Fruit fly (Drosophila melanogaster) whole organism, embryonic: ENCODE data around the gene NfI.

Experiments used
- BEAF-32 ChIP-seq: fragments of 200-800 bp; sonication (Bioruptor generic); optimal IDR thresholded peaks from 3 replicates; lab custom pipeline; 2017; ENCODE audit warnings: missing biosample characterization, missing genetic modification characterization, mild to moderate bottlenecking, moderate library complexity, missing genetic modification reagents
- CG10209 ChIP-seq: fragments of 200-800 bp; sonication (Bioruptor generic); optimal IDR thresholded peaks from 3 replicates; lab custom pipeline; 2017; ENCODE audit warnings: missing biosample characterization, mild to moderate bottlenecking, missing genetic modification characterization, missing genetic modification reagents
- CG10565 ChIP-seq: fragments of 200-800 bp; sonication (Bioruptor generic); optimal IDR thresholded peaks from 3 replicates; lab custom pipeline; 2016; ENCODE audit warnings: missing biosample characterization, mild to moderate bottlenecking, missing genetic modification characterization
- CG10959 ChIP-seq: fragments of 200-800 bp; sonication (Bioruptor generic); IDR thresholded peaks from 2 replicates; pipeline ENCODE4 v1.3.6; 2022; ENCODE audit warnings: missing biosample characterization, missing genetic modification characterization
- CG11247 ChIP-seq: fragments of 200-800 bp; sonication (Bioruptor generic); IDR thresholded peaks from 2 replicates; pipeline ENCODE4 v1.3.6; 2022; ENCODE audit warnings: missing biosample characterization, missing genetic modification characterization
- CG11560 ChIP-seq: fragments of 200-800 bp; sonication (Bioruptor generic); IDR thresholded peaks from 3 replicates; pipeline ENCODE4 v1.3.6; 2022; ENCODE audit warnings: missing biosample characterization, missing genetic modification characterization
- CG11723 ChIP-seq: fragments of 200-800 bp; sonication (Bioruptor generic); optimal IDR thresholded peaks from 2 replicates; lab custom pipeline; 2017; ENCODE audit warnings: missing biosample characterization, mild to moderate bottlenecking, missing genetic modification characterization
- CG12769 ChIP-seq: fragments of 200-800 bp; sonication (Bioruptor generic); optimal IDR thresholded peaks from 2 replicates; lab custom pipeline; 2019; ENCODE audit warnings: missing biosample characterization, mild to moderate bottlenecking, missing genetic modification characterization, moderate library complexity
- CG13624 ChIP-seq: fragments of 200-800 bp; sonication (Bioruptor generic); optimal IDR thresholded peaks from 2 replicates; lab custom pipeline; 2016; ENCODE audit warnings: missing biosample characterization, missing genetic modification characterization
- CG14860 ChIP-seq: fragments of 200-800 bp; sonication (Bioruptor generic); IDR thresholded peaks from 3 replicates; pipeline ENCODE4 v1.3.6; 2022; ENCODE audit warnings: missing biosample characterization, missing genetic modification characterization; ENCODE audit not compliant: partially characterized antibody
- CG17328 ChIP-seq: fragments of 200-800 bp; sonication (Bioruptor generic); IDR thresholded peaks from 2 replicates; pipeline ENCODE4 v1.3.6; 2022; ENCODE audit warnings: missing biosample characterization, missing genetic modification characterization
- CG2889 ChIP-seq: fragments of 200-800 bp; sonication (Bioruptor generic); IDR thresholded peaks from 3 replicates; pipeline ENCODE4 v1.3.6; 2022; ENCODE audit warnings: missing biosample characterization, missing genetic modification characterization
- CG30403 ChIP-seq: fragments of 200-800 bp; sonication (Bioruptor generic); optimal IDR thresholded peaks from 3 replicates; lab custom pipeline; 2016; ENCODE audit warnings: missing biosample characterization, missing genetic modification characterization
- CG32532 ChIP-seq: fragments of 200-800 bp; sonication (Bioruptor generic); IDR thresholded peaks from 2 replicates; pipeline ENCODE4 v1.3.6; 2022; ENCODE audit warnings: missing biosample characterization, missing genetic modification characterization
- CG33213 ChIP-seq: fragments of 200-800 bp; sonication (Bioruptor generic); optimal IDR thresholded peaks from 3 replicates; lab custom pipeline; 2016; ENCODE audit warnings: missing biosample characterization, missing genetic modification characterization
- CG4617 ChIP-seq: fragments of 200-800 bp; sonication (Bioruptor generic); optimal IDR thresholded peaks from 3 replicates; lab custom pipeline; 2016; ENCODE audit warnings: missing biosample characterization, missing genetic modification characterization, borderline replicate concordance
- CG7786 ChIP-seq: fragments of 200-800 bp; sonication (Bioruptor generic); optimal IDR thresholded peaks from 2 replicates; lab custom pipeline; 2016; ENCODE audit warnings: missing biosample characterization, missing genetic modification characterization
- CG7839 ChIP-seq: fragments of 200-800 bp; sonication (Bioruptor generic); optimal IDR thresholded peaks from 3 replicates; lab custom pipeline; 2018; ENCODE audit warnings: missing biosample characterization, mild to moderate bottlenecking, missing genetic modification characterization, moderate library complexity
- CG9609 ChIP-seq: fragments of 200-800 bp; sonication (Bioruptor generic); optimal IDR thresholded peaks from 3 replicates; lab custom pipeline; 2016; ENCODE audit warnings: missing biosample characterization, missing genetic modification characterization
- CkIIα-i1 ChIP-seq: fragments of 200-800 bp; sonication (Bioruptor generic); IDR thresholded peaks from 2 replicates; pipeline ENCODE4 v1.3.6; 2022; ENCODE audit warnings: missing biosample characterization, missing genetic modification characterization
- Dip2 ChIP-seq: fragments of 200-800 bp; sonication (Bioruptor generic); IDR thresholded peaks from 2 replicates; pipeline ENCODE4 v1.3.6; 2022; ENCODE audit warnings: missing biosample characterization, missing genetic modification characterization
- Dp ChIP-seq: fragments of 200-800 bp; sonication (Bioruptor generic); optimal IDR thresholded peaks from 2 replicates; lab custom pipeline; 2018; ENCODE audit warnings: missing biosample characterization, mild to moderate bottlenecking, missing genetic modification characterization, moderate library complexity
- HLHmδ ChIP-seq: fragments of 200-800 bp; sonication (Bioruptor generic); optimal IDR thresholded peaks from 2 replicates; lab custom pipeline; 2018; ENCODE audit warnings: missing biosample characterization, mild to moderate bottlenecking, missing genetic modification characterization, moderate library complexity
- NFAT ChIP-seq: fragments of 200-800 bp; sonication (Bioruptor generic); IDR thresholded peaks from 2 replicates; pipeline ENCODE4 v1.3.6; 2022; ENCODE audit warnings: missing biosample characterization, missing genetic modification characterization
- NfI ChIP-seq: fragments of 200-800 bp; sonication (Bioruptor generic); optimal IDR thresholded peaks from 3 replicates; lab custom pipeline; 2018; ENCODE audit warnings: missing biosample characterization, mild to moderate bottlenecking, missing genetic modification characterization, moderate library complexity
- Oaz ChIP-seq: fragments of 200-800 bp; sonication (Bioruptor generic); IDR thresholded peaks from 2 replicates; pipeline ENCODE4 v1.3.6; 2022; ENCODE audit warnings: missing biosample characterization, missing genetic modification characterization
- Optix ChIP-seq: fragments of 200-800 bp; sonication (Bioruptor generic); IDR thresholded peaks from 3 replicates; pipeline ENCODE4 v1.3.6; 2022; ENCODE audit warnings: missing biosample characterization, missing genetic modification characterization
- abd-A ChIP-seq: fragments of 200-800 bp; sonication (Bioruptor generic); optimal IDR thresholded peaks from 3 replicates; lab custom pipeline; 2019; ENCODE audit warnings: missing biosample characterization, mild to moderate bottlenecking, missing genetic modification characterization, moderate library complexity
- al ChIP-seq: fragments of 200-800 bp; sonication (Bioruptor generic); IDR thresholded peaks from 2 replicates; pipeline ENCODE4 v1.3.6; 2022; ENCODE audit warnings: missing biosample characterization, missing genetic modification characterization
- bab2 ChIP-seq: fragments of 200-800 bp; sonication (Bioruptor generic); optimal IDR thresholded peaks from 2 replicates; lab custom pipeline; 2016; ENCODE audit warnings: missing biosample characterization, missing genetic modification characterization
- chm ChIP-seq: fragments of 200-800 bp; sonication (Bioruptor generic); IDR thresholded peaks from 2 replicates; pipeline ENCODE4 v1.3.6; 2022; ENCODE audit warnings: missing biosample characterization, missing genetic modification characterization
- crp ChIP-seq, 2 experiments: fragments of 200-800 bp; sonication (Bioruptor generic); optimal IDR thresholded peaks; 2 replicates in 1 of 2; 3 replicates in 1 of 2; lab custom pipeline; 2017; ENCODE audit warnings: missing biosample characterization in 2 of 2, missing genetic modification characterization in 2 of 2, mild to moderate bottlenecking in 1 of 2, moderate library complexity in 1 of 2
- cwo ChIP-seq: fragments of 200-800 bp; sonication (Bioruptor generic); optimal IDR thresholded peaks from 3 replicates; lab custom pipeline; 2017; ENCODE audit warnings: missing biosample characterization, missing genetic modification characterization, mild to moderate bottlenecking, moderate library complexity, missing genetic modification reagents
- fd64A ChIP-seq: fragments of 200-800 bp; sonication (Bioruptor generic); optimal IDR thresholded peaks from 3 replicates; lab custom pipeline; 2018; ENCODE audit warnings: missing biosample characterization, mild to moderate bottlenecking, missing genetic modification characterization
- fru ChIP-seq: fragments of >200 bp; optimal IDR thresholded peaks from 2 replicates; lab custom pipeline; 2017
- ftz-f1 ChIP-seq: fragments of 200-800 bp; sonication (Bioruptor generic); optimal IDR thresholded peaks from 2 replicates; lab custom pipeline; 2016; ENCODE audit warnings: missing biosample characterization, missing genetic modification characterization
- gcm2 ChIP-seq: fragments of 200-800 bp; sonication (Bioruptor generic); optimal IDR thresholded peaks from 2 replicates; lab custom pipeline; 2016; ENCODE audit warnings: missing biosample characterization, missing genetic modification characterization
- hkb ChIP-seq, 2 experiments: fragments of 200-800 bp in 1 of 2; fragments of >200 bp in 1 of 2; sonication (Bioruptor generic) in 1 of 2; IDR thresholded peaks in 1 of 2; optimal IDR thresholded peaks in 1 of 2; 2 replicates each; pipeline versions ENCODE4 v1.3.6 to Lab custom; 2017 to 2022; ENCODE audit warnings: missing biosample characterization in 1 of 2, missing genetic modification characterization in 1 of 2
- lab ChIP-seq: fragments of 200-800 bp; sonication (Bioruptor generic); optimal IDR thresholded peaks from 3 replicates; lab custom pipeline; 2017; ENCODE audit warnings: missing biosample characterization, missing genetic modification characterization, mild to moderate bottlenecking, moderate library complexity, missing genetic modification reagents
- lbe ChIP-seq: fragments of 200-800 bp; sonication (Bioruptor generic); optimal IDR thresholded peaks from 2 replicates; lab custom pipeline; 2016; ENCODE audit warnings: missing biosample characterization, mild to moderate bottlenecking, missing genetic modification characterization
- pfk ChIP-seq: fragments of 200-800 bp; sonication (Bioruptor generic); optimal IDR thresholded peaks from 2 replicates; lab custom pipeline; 2018; ENCODE audit warnings: missing biosample characterization, mild to moderate bottlenecking, missing genetic modification characterization, moderate library complexity
- prd ChIP-seq, 3 experiments: fragments of >200 bp in 2 of 3; fragments of 200-800 bp in 1 of 3; sonication (Bioruptor generic) in 1 of 3; optimal IDR thresholded peaks in 2 of 3; IDR thresholded peaks in 1 of 3; 2 replicates in 2 of 3; 3 replicates in 1 of 3; pipeline versions ENCODE4 v1.3.6 to Lab custom; 2017 to 2022; ENCODE audit warnings: missing biosample characterization in 1 of 3, missing genetic modification characterization in 1 of 3
- sc ChIP-seq, 3 experiments: fragments of >200 bp in 2 of 3; fragments of 200-800 bp in 1 of 3; sonication (Bioruptor generic) in 1 of 3; optimal IDR thresholded peaks; 2 replicates in 2 of 3; 3 replicates in 1 of 3; lab custom pipeline; 2017; ENCODE audit warnings: mild to moderate bottlenecking in 1 of 3, missing biosample characterization in 1 of 3, missing genetic modification characterization in 1 of 3, missing genetic modification reagents in 1 of 3
- sens-2 ChIP-seq: fragments of 200-800 bp; sonication (Bioruptor generic); IDR thresholded peaks from 2 replicates; pipeline ENCODE4 v1.3.6; 2022; ENCODE audit warnings: missing biosample characterization, missing genetic modification characterization
- sisA ChIP-seq: fragments of 200-800 bp; sonication (Bioruptor generic); IDR thresholded peaks from 2 replicates; pipeline ENCODE4 v1.3.6; 2022; ENCODE audit warnings: missing biosample characterization, missing genetic modification characterization
- slbo ChIP-seq: fragments of 200-800 bp; sonication (Bioruptor generic); IDR thresholded peaks from 2 replicates; pipeline ENCODE4 v1.3.6; 2022; ENCODE audit warnings: missing biosample characterization, missing genetic modification characterization
- sna ChIP-seq: fragments of 200-800 bp; sonication (Bioruptor generic); IDR thresholded peaks from 2 replicates; pipeline ENCODE4 v1.3.6; 2022; ENCODE audit warnings: missing biosample characterization, missing genetic modification characterization; ENCODE audit not compliant: partially characterized antibody
- usp ChIP-seq: fragments of >200 bp; optimal IDR thresholded peaks from 2 replicates; lab custom pipeline; 2017; ENCODE audit warnings: missing biosample characterization, missing genetic modification characterization
- zen2 ChIP-seq: fragments of 200-800 bp; sonication (Bioruptor generic); IDR thresholded peaks from 3 replicates; pipeline ENCODE4 v1.3.6; 2022; ENCODE audit warnings: missing biosample characterization, missing genetic modification characterization; ENCODE audit not compliant: partially characterized antibody
- zfh1 ChIP-seq: fragments of 200-800 bp; sonication (Bioruptor generic); IDR thresholded peaks from 3 replicates; pipeline ENCODE4 v1.3.6; 2022; ENCODE audit warnings: missing biosample characterization, missing genetic modification characterization

NfI gene

dm6 chr4:307931-308330 lies 31.8 kb upstream of the NfI start, which contains the start of gene Rad23 (continued):
- no peak for TF ChIP-seq CG2889 (GFP tag; lab: Robert Waterston, UW)
- no peak for TF ChIP-seq Oaz (GFP tag; lab: Robert Waterston, UW)
- TF ChIP-seq CG32532 (GFP tag; lab: Robert Waterston, UW): no peak
- TF ChIP-seq CG9609: no peak
- no peak for TF ChIP-seq CG14860 (GFP tag; lab: Robert Waterston, UW)
- no peak for TF ChIP-seq CG13624 (GFP tag; lab: Kevin White, UChicago)
- TF ChIP-seq HLHmδ: no peak
- TF ChIP-seq CG7839: no peak
- no peak for TF ChIP-seq fru (lab: Kevin White, UChicago)
- peak; percentile 92 for TF ChIP-seq CG11723 (GFP tag; lab: Kevin White, UChicago)
- no peak for TF ChIP-seq NFAT (GFP tag; lab: Robert Waterston, UW)
- TF ChIP-seq NfI: no peak
- TF ChIP-seq CG11560 (tag; lab: Robert Waterston, UW): no peak
- no peak for TF ChIP-seq Dip2 (GFP tag; lab: Robert Waterston, UW)
- TF ChIP-seq CG7786 (GFP tag; lab: Kevin White, UChicago): no peak
- no peak for TF ChIP-seq CG10959 (GFP tag; lab: Robert Waterston, UW)
- TF ChIP-seq sisA (GFP tag; lab: Robert Waterston, UW): no peak
- no peak for TF ChIP-seq CG10209 (GFP tag; lab: Kevin White, UChicago)
- no peak for TF ChIP-seq lab (GFP tag; lab: Kevin White, UChicago)
- TF ChIP-seq cwo (GFP tag; lab: Kevin White, UChicago): no peak
- no peak for TF ChIP-seq usp (GFP tag; lab: Kevin White, UChicago)
- no peak for TF ChIP-seq hkb (optimal IDR thresholded peaks at IDR 0.05; lab: Kevin White, UChicago)
- TF ChIP-seq hkb (GFP tag; IDR thresholded peaks at IDR 0.05; lab: Robert Waterston, UW): no peak
- no peak for TF ChIP-seq gcm2 (GFP tag; lab: Kevin White, UChicago)
- no peak for TF ChIP-seq zen2 (GFP tag; lab: Robert Waterston, UW)
- no peak for TF ChIP-seq chm (GFP tag; lab: Robert Waterston, UW)
- TF ChIP-seq zfh1 (GFP tag; lab: Robert Waterston, UW): no peak
- TF ChIP-seq crp (GFP tag; optimal IDR thresholded peaks at IDR 0.05; lab: Kevin White, UChicago): no peak
- TF ChIP-seq Dp (GFP tag; lab: Kevin White, UChicago): no peak
- no peak for TF ChIP-seq CkIIα-i1 (GFP tag; lab: Robert Waterston, UW)
- no peak for TF ChIP-seq Optix (GFP tag; lab: Robert Waterston, UW)
- no peak for TF ChIP-seq CG12769 (tag; lab: Kevin White, UChicago)
- no peak for TF ChIP-seq lbe (GFP tag; lab: Kevin White, UChicago)
- peak; percentile 66 for TF ChIP-seq CG4617 (GFP tag; lab: Kevin White, UChicago)
- no peak for TF ChIP-seq bab2
- no peak for TF ChIP-seq sc (optimal IDR thresholded peaks at IDR 0.05; lab: Kevin White, UChicago)
- no peak for TF ChIP-seq sc (GFP tag; optimal IDR thresholded peaks at IDR 0.05; lab: Kevin White, UChicago)
- no peak for TF ChIP-seq CG17328 (GFP tag; lab: Robert Waterston, UW)
- peak; percentile 74 for TF ChIP-seq pfk (GFP tag; lab: Kevin White, UChicago)
- no peak for TF ChIP-seq al (GFP tag; lab: Robert Waterston, UW)
- no peak for TF ChIP-seq CG10565 (GFP tag; lab: Kevin White, UChicago)
- TF ChIP-seq abd-A: no peak
- TF ChIP-seq fd64A (GFP tag; lab: Kevin White, UChicago): no peak
- no peak for TF ChIP-seq sna (GFP tag; lab: Robert Waterston, UW)
- no peak for TF ChIP-seq ftz-f1 (GFP tag; lab: Kevin White, UChicago)
- no peak for TF ChIP-seq CG11247 (GFP tag; lab: Robert Waterston, UW)
- no peak for TF ChIP-seq CG30403 (GFP tag; lab: Kevin White, UChicago)
- TF ChIP-seq BEAF-32 (GFP tag; lab: Kevin White, UChicago): peak; percentile 51
- no peak for TF ChIP-seq slbo (GFP tag; lab: Robert Waterston, UW)
- no peak for TF ChIP-seq sens-2
- peak; percentile 50 for TF ChIP-seq CG33213 (GFP tag; lab: Kevin White, UChicago)
- no peak for TF ChIP-seq prd (optimal IDR thresholded peaks at IDR 0.05; lab: Kevin White, UChicago)
- TF ChIP-seq prd (GFP tag; IDR thresholded peaks at IDR 0.05; lab: Robert Waterston, UW): no peak
